Worm (Caenorhabditis elegans) whole organism, L3 larva: Measurements from ENCODE around the gene eyg-1.
A peak's percentile ranks its signal among the peaks of the same experiment; 100 is the strongest.

Experiments used
- ZK546.5 ChIP-seq: sonication (generic microtip); optimal IDR thresholded peaks from 2 replicates; lab custom pipeline; 2017; ENCODE audit warnings: missing biosample characterization, missing genetic modification characterization
- ama-1 ChIP-seq: fragments of 150-350 bp; optimal IDR thresholded peaks from 2 replicates; lab custom pipeline; 2018
- ceh-28 ChIP-seq: fragments of 150-350 bp; optimal IDR thresholded peaks from 2 replicates; lab custom pipeline; 2014; ENCODE audit warnings: missing biosample characterization, missing genetic modification reagents, missing genetic modification characterization
- daf-12 ChIP-seq: fragments of 150-350 bp; optimal IDR thresholded peaks from 2 replicates; lab custom pipeline; 2014; ENCODE audit warnings: missing biosample characterization, missing genetic modification reagents, missing genetic modification characterization
- elt-1 ChIP-seq: fragments of 150-350 bp; optimal IDR thresholded peaks from 2 replicates; lab custom pipeline; 2014; ENCODE audit warnings: missing biosample characterization, missing genetic modification characterization
- elt-2 ChIP-seq: sonication (generic microtip); optimal IDR thresholded peaks from 2 replicates; lab custom pipeline; 2016; ENCODE audit warnings: missing genetic modification reagents, mild to moderate bottlenecking, missing genetic modification characterization, missing compliant biosample characterization
- eor-1 ChIP-seq, 2 experiments: fragments of 150-350 bp; optimal IDR thresholded peaks; 2 replicates each; lab custom pipeline; 2014 to 2018; ENCODE audit warnings: missing biosample characterization in 2 of 2, missing genetic modification characterization in 2 of 2
- fkh-10 ChIP-seq: sonication (generic microtip); optimal IDR thresholded peaks from 2 replicates; lab custom pipeline; 2017; ENCODE audit warnings: missing biosample characterization, missing genetic modification reagents, missing genetic modification characterization
- fos-1 ChIP-seq: fragments of 150-350 bp; optimal IDR thresholded peaks from 2 replicates; lab custom pipeline; 2014; ENCODE audit warnings: missing biosample characterization, missing genetic modification characterization
- mml-1 ChIP-seq: fragments of 150-350 bp; sonication (generic microtip); optimal IDR thresholded peaks from 3 replicates; lab custom pipeline; 2014; ENCODE audit warnings: missing biosample characterization, missing genetic modification characterization
- nfya-1 ChIP-seq: sonication (generic microtip); optimal IDR thresholded peaks from 2 replicates; lab custom pipeline; 2017; ENCODE audit warnings: missing genetic modification characterization, mild to moderate bottlenecking, missing compliant biosample characterization, antibody characterized with exemption, moderate library complexity; ENCODE audit not compliant: insufficient read depth
- nhr-11 ChIP-seq: fragments of 150-350 bp; optimal IDR thresholded peaks from 2 replicates; lab custom pipeline; 2014; ENCODE audit warnings: missing biosample characterization, missing genetic modification characterization
- nhr-23 ChIP-seq: fragments of 150-350 bp; optimal IDR thresholded peaks from 2 replicates; lab custom pipeline; 2014; ENCODE audit warnings: missing biosample characterization, missing genetic modification reagents, missing genetic modification characterization
- nhr-237 ChIP-seq: fragments of 150-350 bp; optimal IDR thresholded peaks from 2 replicates; lab custom pipeline; 2014; ENCODE audit warnings: missing biosample characterization, missing genetic modification characterization
- nhr-25 ChIP-seq: sonication (generic microtip); optimal IDR thresholded peaks from 2 replicates; lab custom pipeline; 2017; ENCODE audit warnings: missing biosample characterization, missing genetic modification characterization
- nhr-28 ChIP-seq: fragments of 150-350 bp; optimal IDR thresholded peaks from 2 replicates; lab custom pipeline; 2014; ENCODE audit warnings: missing biosample characterization, missing genetic modification characterization
- nhr-67 ChIP-seq: fragments of 150-350 bp; optimal IDR thresholded peaks from 2 replicates; lab custom pipeline; 2014; ENCODE audit warnings: missing biosample characterization, missing genetic modification characterization
- nhr-76 ChIP-seq: fragments of 150-350 bp; sonication (generic microtip); optimal IDR thresholded peaks from 5 replicates; lab custom pipeline; 2014; ENCODE audit warnings: missing biosample characterization, missing genetic modification characterization
- pha-4 ChIP-seq: fragments of 150-350 bp; optimal IDR thresholded peaks from 2 replicates; lab custom pipeline; 2014; ENCODE audit warnings: missing biosample characterization, missing genetic modification reagents, missing genetic modification characterization
- pqm-1 ChIP-seq: fragments of 150-350 bp; optimal IDR thresholded peaks from 2 replicates; lab custom pipeline; 2017; ENCODE audit warnings: missing biosample characterization, missing genetic modification characterization, inconsistent platforms
- unc-62 ChIP-seq: fragments of 150-350 bp; sonication (generic microtip); optimal IDR thresholded peaks from 4 replicates; lab custom pipeline; 2014; ENCODE audit warnings: missing biosample characterization, missing genetic modification reagents, missing genetic modification characterization

eyg-1 gene

ce11 chrII:9786215-9786614 is 41.5 kb downstream of the eyg-1 start:
- TF ChIP-seq nhr-23 (tag; lab: Kevin White, UChicago), result peak; percentile 81
- no peak for TF ChIP-seq nhr-76
- no peak for TF ChIP-seq nhr-28 (tag; lab: Kevin White, UChicago)
- peak; percentile 8 for TF ChIP-seq elt-1 (tag; lab: Kevin White, UChicago)
- TF ChIP-seq daf-12 (tag; lab: Kevin White, UChicago), result no peak
- peak; percentile 57 for TF ChIP-seq nhr-25 (tag; lab: Kevin White, UChicago)
- no peak for TF ChIP-seq fkh-10 (GFP tag; lab: Kevin White, UChicago)

DNA sequence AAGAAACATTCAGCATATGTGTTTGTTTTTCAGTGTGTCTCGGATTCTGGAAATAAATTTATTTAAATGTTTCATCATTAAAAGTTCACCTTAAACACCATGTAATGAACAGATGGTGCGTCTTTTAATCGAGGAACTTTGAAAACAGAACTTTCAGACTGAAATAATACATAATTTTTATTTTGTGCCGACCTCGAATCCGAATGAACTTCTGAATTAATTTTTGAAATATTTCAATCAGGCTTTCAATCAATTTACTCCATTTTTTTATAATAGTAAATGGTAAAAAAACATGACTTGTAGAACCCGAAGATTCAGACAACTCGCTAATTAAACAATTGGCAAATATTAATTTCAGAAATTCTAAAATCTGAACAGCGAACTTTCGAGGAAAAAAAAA is 45.4 kb downstream of the eyg-1 start, which contains the start of gene T10B9.14:
Gene T10B9.14, minus strand, starts transcription at position 101 of the 400 bp plus-strand sequence.
- no peak for TF ChIP-seq nhr-23 (tag; lab: Kevin White, UChicago)
- TF ChIP-seq nfya-1 (tag; lab: Kevin White, UChicago), result no peak
- TF ChIP-seq ama-1 (lab: Kevin White, UChicago), result no peak
- no peak for TF ChIP-seq eor-1 (tag; optimal IDR thresholded peaks at IDR 0.05; lab: Kevin White, UChicago)

- TF ChIP-seq mml-1 (tag; lab: Kevin White, UChicago) (no peak), ceh-28 (tag; lab: Kevin White, UChicago) (no peak), pha-4 (tag; lab: Kevin White, UChicago) (peak; percentile 70), elt-2 (peak; percentile 38), pqm-1 (tag; lab: Kevin White, UChicago) (peak; percentile 76)
- TF ChIP-seq, all 47 proteins: peak for 3
Observed at ce11 chrII:9781842-9782241, 45.9 kb downstream of the eyg-1 start, which contains the start of gene cyp-13A1. cyp-13A1 (minus strand) TSS chrII:9781997.

DNA sequence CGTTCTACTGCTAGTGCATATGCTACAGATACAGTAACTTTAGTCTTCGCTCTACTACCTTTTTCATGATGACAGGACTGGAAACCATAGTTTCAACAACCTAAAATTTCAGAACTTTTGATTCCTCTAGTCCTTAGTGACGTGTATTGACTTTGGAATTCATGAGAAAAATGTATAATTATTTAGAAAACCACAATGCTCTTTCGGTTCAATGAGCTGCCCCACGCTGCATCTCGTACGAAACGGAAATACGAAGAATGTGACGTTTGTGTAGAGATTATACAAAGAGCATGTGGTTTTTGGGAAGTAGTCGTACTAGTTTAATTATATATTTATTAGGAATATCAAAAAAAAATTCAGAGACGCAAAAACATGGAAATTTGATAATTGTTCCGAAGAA is 49.3 kb downstream of the eyg-1 start:
- TF ChIP-seq fos-1 (tag; lab: Kevin White, UChicago), result no peak
- TF ChIP-seq ZK546.5 (tag; lab: Kevin White, UChicago), result no peak
- TF ChIP-seq nhr-67, result no peak
- TF ChIP-seq ama-1 (lab: Kevin White, UChicago), result no peak
- TF ChIP-seq unc-62 (GFP tag; lab: Kevin White, UChicago), result no peak
- no peak for TF ChIP-seq nhr-237
- TF ChIP-seq nhr-11 (tag; lab: Kevin White, UChicago), result peak; percentile 75
- TF ChIP-seq, all 47 proteins: peak for 1
